Worm (Caenorhabditis elegans) whole organism, late embryonic: ENCODE results near the gene K10C2.7.

Experiments
- ceh-19 ChIP-seq: fragments of 200-800 bp; sonication (Bioruptor generic); optimal IDR thresholded peaks from 2 replicates; lab custom pipeline; 2018; ENCODE audit warnings: mild to moderate bottlenecking, missing genetic modification characterization, missing compliant biosample characterization
- ceh-24 ChIP-seq: sonication (generic microtip); optimal IDR thresholded peaks from 2 replicates; lab custom pipeline; 2016; ENCODE audit warnings: mild to moderate bottlenecking, missing genetic modification characterization, missing compliant biosample characterization
- ceh-31 ChIP-seq: sonication (generic microtip); optimal IDR thresholded peaks from 2 replicates; lab custom pipeline; 2016; ENCODE audit warnings: missing genetic modification characterization, missing compliant biosample characterization
- che-1 ChIP-seq: sonication (generic microtip); optimal IDR thresholded peaks from 2 replicates; lab custom pipeline; 2016; ENCODE audit warnings: mild to moderate bottlenecking, missing genetic modification characterization, missing compliant biosample characterization
- fkh-10 ChIP-seq: fragments of 150-350 bp; optimal IDR thresholded peaks from 2 replicates; lab custom pipeline; 2014; ENCODE audit warnings: missing biosample characterization, missing genetic modification reagents, missing genetic modification characterization
- hlh-30 ChIP-seq: sonication (generic microtip); optimal IDR thresholded peaks from 2 replicates; lab custom pipeline; 2017; ENCODE audit warnings: antibody characterized with exemption, missing genetic modification characterization, missing compliant biosample characterization; ENCODE audit not compliant: insufficient read depth
- hlh-8 ChIP-seq: sonication (generic microtip); optimal IDR thresholded peaks from 2 replicates; lab custom pipeline; 2016; ENCODE audit warnings: missing genotype, missing genetic modification characterization, missing compliant biosample characterization
- npax-4 ChIP-seq: sonication (generic microtip); optimal IDR thresholded peaks from 2 replicates; lab custom pipeline; 2016; ENCODE audit warnings: missing genetic modification characterization, missing compliant biosample characterization
- pha-4 ChIP-seq: fragments of 150-350 bp; optimal IDR thresholded peaks from 2 replicates; lab custom pipeline; 2018; ENCODE audit warnings: missing biosample characterization, missing genetic modification reagents, missing genetic modification characterization
- pqm-1 ChIP-seq: sonication (generic microtip); optimal IDR thresholded peaks from 2 replicates; lab custom pipeline; 2016; ENCODE audit warnings: missing genetic modification characterization, missing compliant biosample characterization
- sox-4 ChIP-seq: sonication (generic microtip); optimal IDR thresholded peaks from 2 replicates; lab custom pipeline; 2017; ENCODE audit warnings: mild to moderate bottlenecking, missing genetic modification characterization, inconsistent platforms, missing compliant biosample characterization
- unc-3 ChIP-seq, 2 experiments: fragments of 200-800 bp in 1 of 2; sonication (Bioruptor generic) in 1 of 2; sonication (generic microtip) in 1 of 2; conservative IDR thresholded peaks in 1 of 2; optimal IDR thresholded peaks in 1 of 2; 2 replicates each; pipeline versions ENCODE4 v1.3.6 to Lab custom; 2016 to 2022; ENCODE audit warnings: missing compliant biosample characterization in 2 of 2, missing genetic modification characterization in 2 of 2, missing genetic modification reagents in 1 of 2

DNA sequence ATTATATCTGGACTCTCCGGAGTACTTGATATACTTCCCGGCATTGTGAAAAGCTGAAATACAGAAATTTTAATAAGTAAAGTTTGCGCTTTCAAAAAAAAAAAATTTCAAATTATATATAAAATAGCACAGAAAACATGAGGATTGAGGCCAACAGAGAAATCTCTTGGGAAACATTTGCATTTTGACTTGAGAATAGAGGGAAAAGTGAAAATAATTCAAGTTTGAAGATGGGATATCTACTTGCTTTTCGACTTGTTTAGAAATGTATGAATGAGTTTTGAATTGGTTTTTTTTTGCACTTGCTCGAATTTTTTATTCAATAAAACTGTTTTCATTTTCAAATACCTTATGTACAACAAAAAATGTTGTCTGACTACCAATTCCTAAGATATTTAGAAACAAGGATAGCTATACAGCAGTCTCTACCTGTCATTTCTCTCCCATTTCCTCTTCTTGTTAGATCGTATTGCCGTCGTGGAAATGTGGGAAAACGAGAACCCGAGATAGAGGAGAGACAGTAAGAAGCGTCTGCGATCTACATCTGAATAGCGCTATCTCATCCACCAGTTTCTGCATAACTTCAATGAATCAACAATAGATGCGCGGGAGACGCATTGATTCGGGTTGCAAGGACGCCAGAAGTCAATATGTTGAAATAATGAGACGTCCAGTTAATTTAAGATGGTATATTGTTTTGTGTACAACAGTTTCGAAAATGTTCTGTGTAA, 26.8 kb downstream of the K10C2.7 start, which contains the start of gene T22E5.6:
- TF ChIP-seq ceh-24 (tag; lab: Kevin White, UChicago): no peak
- TF ChIP-seq npax-4: no peak
- no peak for TF ChIP-seq unc-3 (GFP tag; conservative IDR thresholded peaks at IDR 0.05; lab: Robert Waterston, UW)
- TF ChIP-seq unc-3 (tag; optimal IDR thresholded peaks at IDR 0.05; lab: Kevin White, UChicago): no peak
- TF ChIP-seq fkh-10 (GFP tag; lab: Kevin White, UChicago): no peak
- TF ChIP-seq ceh-19 (GFP tag; lab: Kevin White, UChicago): no peak
- no peak for TF ChIP-seq pqm-1
- TF ChIP-seq hlh-30: no peak
- TF ChIP-seq hlh-8 (tag; lab: Kevin White, UChicago): no peak
- no peak for TF ChIP-seq pha-4
- no peak for TF ChIP-seq ceh-31
- no peak for TF ChIP-seq sox-4
- TF ChIP-seq che-1 (tag; lab: Kevin White, UChicago): no peak
